Fruit fly (Drosophila melanogaster): Measurements from ENCODE around the gene CG2267.
A peak's percentile ranks its signal among the peaks of the same experiment; 100 is the strongest.

CG2267 gene

dm6 chr3R:30628928-30629327 lies at the start of gene CG2267:
TSS of gene CG2267 (minus strand) at chr3R:30629028.
- no peak for TF ChIP-seq CG17801 (GFP tag; optimal IDR thresholded peaks at IDR 0.05; ENCODE audit: partially characterized antibody)

dm6 chr3R:30649661-30650060 lies 20.8 kb upstream of the CG2267 start, which contains the start of gene CG34433:
TSS of gene CG34433 (plus strand) at chr3R:30649961.
- TF ChIP-seq CG17801 (GFP tag; optimal IDR thresholded peaks at IDR 0.05; ENCODE audit: partially characterized antibody), result no peak

dm6 chr3R:30648851-30649250 lies 20.0 kb upstream of the CG2267 start, which contains the start of gene CG34432:
TSS of gene CG34432 (plus strand) at chr3R:30649151.
- no peak for TF ChIP-seq CG17801 (GFP tag; optimal IDR thresholded peaks at IDR 0.05; ENCODE audit: partially characterized antibody)

- no peak for TF ChIP-seq CG17801 (GFP tag; optimal IDR thresholded peaks at IDR 0.05; ENCODE audit: partially characterized antibody)
Measured at dm6 chr3R:30648451-30648850, 19.6 kb upstream of the CG2267 start, which contains the start of gene PH4alphaPV. TSS of gene PH4alphaPV (minus strand) at chr3R:30648551.

- no peak for TF ChIP-seq CG17801 (GFP tag; optimal IDR thresholded peaks at IDR 0.05; ENCODE audit: partially characterized antibody)
Measured at dm6 chr3R:30645780-30646179, 17.0 kb upstream of the CG2267 start, which contains the start of gene CG31013. TSS of gene CG31013 (minus strand) at chr3R:30645880.

dm6 chr3R:30643240-30643639 lies 14.4 kb upstream of the CG2267 start:
- no peak for TF ChIP-seq CG17801 (GFP tag; optimal IDR thresholded peaks at IDR 0.05; ENCODE audit: partially characterized antibody)

- TF ChIP-seq CG17801 (GFP tag; optimal IDR thresholded peaks at IDR 0.05; ENCODE audit: partially characterized antibody), result no peak
Measured at dm6 chr3R:30621806-30622205, 7.0 kb downstream of the CG2267 start, which contains the start of gene CG44954. TSS of gene CG44954 (minus strand) at chr3R:30621906.

- TF ChIP-seq CG17801 (GFP tag; optimal IDR thresholded peaks at IDR 0.05; ENCODE audit: partially characterized antibody), result no peak
Measured at dm6 chr3R:30617457-30617856, 11.4 kb downstream of the CG2267 start.

dm6 chr3R:30616098-30616857 lies 12.6 kb downstream of the CG2267 start:
- no peak for TF ChIP-seq CG17801 (GFP tag; optimal IDR thresholded peaks at IDR 0.05; ENCODE audit: partially characterized antibody)

dm6 chr3R:30605889-30606288 lies 22.9 kb downstream of the CG2267 start, which contains the start of gene CG31016:
TSS of gene CG31016 (plus strand) at chr3R:30606189.
- TF ChIP-seq CG17801 (GFP tag; optimal IDR thresholded peaks at IDR 0.05; ENCODE audit: partially characterized antibody), result no peak

dm6 chr3R:30603881-30604280 lies 24.9 kb downstream of the CG2267 start, which contains the start of gene PH4alphaNE3:
TSS of gene PH4alphaNE3 (plus strand) at chr3R:30604181.
- TF ChIP-seq CG17801 (GFP tag; optimal IDR thresholded peaks at IDR 0.05; ENCODE audit: partially characterized antibody), result no peak

- peak; percentile 37 for TF ChIP-seq CG17801 (GFP tag; optimal IDR thresholded peaks at IDR 0.05; ENCODE audit: partially characterized antibody)
Measured at dm6 chr3R:30601440-30602256, 27.2 kb downstream of the CG2267 start, which contains the start of the genes CG2246 and CG31021. TSS of gene CG2246 (minus strand) at chr3R:30601489. TSS of gene CG31021 (plus strand) at chr3R:30602206.

- peak; percentile 88 for TF ChIP-seq CG17801 (GFP tag; optimal IDR thresholded peaks at IDR 0.05; ENCODE audit: partially characterized antibody)
Measured at dm6 chr3R:30600154-30601009, 28.4 kb downstream of the CG2267 start.

dm6 chr3R:30599404-30599980 lies 29.3 kb downstream of the CG2267 start:
- no peak for TF ChIP-seq CG17801 (GFP tag; optimal IDR thresholded peaks at IDR 0.05; ENCODE audit: partially characterized antibody)

Measured in ovary, adult (tissue).